Worm (Caenorhabditis elegans): Measurements from ENCODE around the gene orc-3.
"Not testable (repeated sequence)": the region's sequence is repeated elsewhere in the genome, so short reads cannot be mapped to it uniquely, and the experiment has no call there.

orc-3 gene

ce11 chrIII:1231186-1231585 is 23.3 kb downstream of the orc-3 start:
- TF ChIP-seq ets-7 (tag; optimal IDR thresholded peaks at IDR 0.05), result no peak
- no peak for TF ChIP-seq hnd-1 (tag; optimal IDR thresholded peaks at IDR 0.05)
- TF ChIP-seq ama-1 (optimal IDR thresholded peaks at IDR 0.05), result no peak
- no peak for TF ChIP-seq F13C5.2 (tag; optimal IDR thresholded peaks at IDR 0.05)
- no peak for TF ChIP-seq tra-4 (tag; optimal IDR thresholded peaks at IDR 0.05)
- no peak for TF ChIP-seq hmbx-1 (tag; optimal IDR thresholded peaks at IDR 0.05)
- TF ChIP-seq ceh-13 (GFP tag; optimal IDR thresholded peaks at IDR 0.05), result no peak
- TF ChIP-seq hmg-4 (GFP tag; optimal IDR thresholded peaks at IDR 0.05), result no peak
- TF ChIP-seq pes-1 (GFP tag; IDR thresholded peaks at IDR 0.05), result no peak

- TF ChIP-seq hmg-4 (GFP tag; optimal IDR thresholded peaks at IDR 0.05), result no peak
- TF ChIP-seq scrt-1 (GFP tag; IDR thresholded peaks at IDR 0.05), result no peak
- no peak for TF ChIP-seq pes-1 (GFP tag; IDR thresholded peaks at IDR 0.05)
- no peak for TF ChIP-seq ets-7 (tag; optimal IDR thresholded peaks at IDR 0.05)
- TF ChIP-seq ceh-36 (tag; optimal IDR thresholded peaks at IDR 0.05), result no peak
- TF ChIP-seq aly-1 (tag; optimal IDR thresholded peaks at IDR 0.05), result no peak
Observed at ce11 chrIII:1238704-1239103, 30.8 kb downstream of the orc-3 start, which contains the start of gene fbxa-61. TSS of gene fbxa-61 (plus strand) at chrIII:1239048.

ce11 chrIII:1243199-1243598 is 35.3 kb downstream of the orc-3 start, which contains the start of gene fbxa-63:
TSS of gene fbxa-63 (plus strand) at chrIII:1243508.
- TF ChIP-seq ets-7 (tag; optimal IDR thresholded peaks at IDR 0.05) (no peak), B0310.2 (tag; optimal IDR thresholded peaks at IDR 0.05) (no peak), ama-1 (optimal IDR thresholded peaks at IDR 0.05) (no peak), flt-1 (GFP tag; IDR thresholded peaks at IDR 0.05) (no peak), scrt-1 (GFP tag; IDR thresholded peaks at IDR 0.05) (no peak), hmg-4 (GFP tag; optimal IDR thresholded peaks at IDR 0.05) (no peak), ceh-36 (tag; optimal IDR thresholded peaks at IDR 0.05) (no peak), sea-1 (GFP tag; conservative IDR thresholded peaks at IDR 0.05) (no peak), tbx-37 (GFP tag; conservative IDR thresholded peaks at IDR 0.05) (no peak), hnd-1 (tag; optimal IDR thresholded peaks at IDR 0.05) (no peak), tbx-11 (GFP tag; IDR thresholded peaks at IDR 0.05) (no peak), hmbx-1 (tag; optimal IDR thresholded peaks at IDR 0.05) (no peak), ceh-13 (GFP tag; optimal IDR thresholded peaks at IDR 0.05) (no peak), pes-1 (GFP tag; IDR thresholded peaks at IDR 0.05) (no peak), tra-4 (tag; optimal IDR thresholded peaks at IDR 0.05) (no peak), aly-1 (tag; optimal IDR thresholded peaks at IDR 0.05) (no peak), F13C5.2 (tag; optimal IDR thresholded peaks at IDR 0.05) (no peak)

- TF ChIP-seq ceh-36 (tag; optimal IDR thresholded peaks at IDR 0.05) (no peak), aly-1 (tag; optimal IDR thresholded peaks at IDR 0.05) (no peak), tbx-11 (GFP tag; IDR thresholded peaks at IDR 0.05) (no peak)
Observed at ce11 chrIII:1248335-1248734, 40.4 kb downstream of the orc-3 start.

ce11 chrIII:1249111-1249583 is 41.2 kb downstream of the orc-3 start, which contains the start of the genes fbxa-76 and fbxa-77:
TSS of gene fbxa-76 (minus strand) at chrIII:1249161.
TSS of gene fbxa-77 (plus strand) at chrIII:1249475.
- TF ChIP-seq ceh-13 (GFP tag; optimal IDR thresholded peaks at IDR 0.05) (no peak), ceh-36 (tag; optimal IDR thresholded peaks at IDR 0.05) (no peak), B0310.2 (tag; optimal IDR thresholded peaks at IDR 0.05) (no peak), pes-1 (GFP tag; IDR thresholded peaks at IDR 0.05) (no peak), tra-4 (tag; optimal IDR thresholded peaks at IDR 0.05) (no peak), aly-1 (tag; optimal IDR thresholded peaks at IDR 0.05) (no peak)

ce11 chrIII:1252412-1253207 is 44.7 kb downstream of the orc-3 start:
- peak; percentile 59; the same call in 1 of the 2 replicates for TF ChIP-seq tbx-11 (GFP tag; IDR thresholded peaks at IDR 0.05)

ce11 chrIII:1256519-1256918 is 48.6 kb downstream of the orc-3 start, which contains the start of gene fbxa-208:
TSS of gene fbxa-208 (plus strand) at chrIII:1256819.
- not testable (repeated sequence) for TF ChIP-seq F13C5.2 (tag; optimal IDR thresholded peaks at IDR 0.05); hmg-4 (GFP tag; optimal IDR thresholded peaks at IDR 0.05); ama-1 (optimal IDR thresholded peaks at IDR 0.05)

ce11 chrIII:1258358-1258757 is 50.4 kb downstream of the orc-3 start, which contains the start of gene fbxa-78:
TSS of gene fbxa-78 (minus strand) at chrIII:1258458.
- TF ChIP-seq ets-7, F13C5.2, B0310.2 (tag; optimal IDR thresholded peaks at IDR 0.05): not testable (repeated sequence)

ce11 chrIII:1261198-1261597 is 53.3 kb downstream of the orc-3 start:
- TF ChIP-seq tbx-11 (GFP tag; IDR thresholded peaks at IDR 0.05), result 0 out of 2 replicates have a peak, but pooled peaks have one; percentile 47
